Fruit fly (Drosophila melanogaster) whole organism, embryonic: ENCODE measurements around the gene CAH9.

Experiments used
- CG1832 ChIP-seq: fragments of 200-800 bp; sonication (Bioruptor generic); optimal IDR thresholded peaks from 2 replicates; lab custom pipeline; 2017; ENCODE audit warnings: missing biosample characterization, mild to moderate bottlenecking, missing genetic modification characterization, inconsistent platforms
- H15 ChIP-seq: fragments of 200-800 bp; sonication (Bioruptor generic); IDR thresholded peaks from 3 replicates; pipeline ENCODE4 v1.3.6; 2022; ENCODE audit warnings: missing biosample characterization, missing genetic modification characterization
- sim ChIP-seq: fragments of 200-800 bp; sonication (Bioruptor generic); IDR thresholded peaks from 2 replicates; pipeline ENCODE4 v1.3.6; 2022; ENCODE audit warnings: missing biosample characterization, missing genetic modification characterization
- trh ChIP-seq: fragments of 200-800 bp; sonication (Bioruptor generic); optimal IDR thresholded peaks from 2 replicates; lab custom pipeline; 2016; ENCODE audit warnings: missing biosample characterization, missing genetic modification characterization

DNA sequence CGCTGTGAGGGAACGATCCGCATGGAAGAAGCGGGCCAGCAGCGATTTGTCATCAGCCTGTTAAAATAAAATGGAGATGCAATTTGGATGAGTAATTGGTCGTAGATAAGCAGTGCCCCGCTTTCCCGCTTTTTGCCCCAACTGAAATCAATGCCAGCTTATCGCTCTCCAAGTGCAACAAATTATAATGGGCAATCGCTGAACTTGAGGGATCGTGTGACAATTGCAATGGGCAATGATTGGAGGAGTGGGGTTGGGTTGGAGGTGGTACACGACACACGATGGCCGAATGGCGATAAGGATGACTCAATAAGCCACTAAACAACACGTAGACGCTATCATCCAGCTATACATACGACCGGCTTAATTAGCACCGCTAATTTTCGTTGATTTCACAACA is 22.7 kb upstream of the CAH9 start:
- TF ChIP-seq CG1832 (GFP tag; lab: Kevin White, UChicago) (no peak), trh (GFP tag; lab: Kevin White, UChicago) (no peak), H15 (no peak), sim (GFP tag; lab: Robert Waterston, UW) (no peak)
